Fruit fly (Drosophila melanogaster) whole organism, embryonic: Measurements from ENCODE around the gene Pdhb.

Source experiments
- ATbp ChIP-seq: fragments of 200-800 bp; sonication (Bioruptor generic); optimal IDR thresholded peaks from 2 replicates; lab custom pipeline; 2017; ENCODE audit warnings: missing biosample characterization, mild to moderate bottlenecking, missing genetic modification characterization, missing genetic modification reagents
- Asciz ChIP-seq: fragments of 200-800 bp; sonication (Bioruptor generic); optimal IDR thresholded peaks from 2 replicates; lab custom pipeline; 2017; ENCODE audit warnings: missing biosample characterization, mild to moderate bottlenecking, missing genetic modification characterization, missing genetic modification reagents
- CG10209 ChIP-seq: fragments of 200-800 bp; sonication (Bioruptor generic); optimal IDR thresholded peaks from 3 replicates; lab custom pipeline; 2017; ENCODE audit warnings: missing biosample characterization, mild to moderate bottlenecking, missing genetic modification characterization, missing genetic modification reagents
- CG10959 ChIP-seq: fragments of 200-800 bp; sonication (Bioruptor generic); IDR thresholded peaks from 2 replicates; pipeline ENCODE4 v1.3.6; 2022; ENCODE audit warnings: missing biosample characterization, missing genetic modification characterization
- CG11504 ChIP-seq: fragments of 200-800 bp; sonication (Bioruptor generic); optimal IDR thresholded peaks from 3 replicates; lab custom pipeline; 2019; ENCODE audit warnings: missing biosample characterization, mild to moderate bottlenecking, missing genetic modification characterization, moderate library complexity
- CG12391 ChIP-seq: fragments of 200-800 bp; sonication (Bioruptor generic); optimal IDR thresholded peaks from 3 replicates; lab custom pipeline; 2018; ENCODE audit warnings: missing biosample characterization, mild to moderate bottlenecking, missing genetic modification characterization, moderate library complexity
- CG12744 ChIP-seq: fragments of 200-800 bp; sonication (Bioruptor generic); optimal IDR thresholded peaks from 2 replicates; lab custom pipeline; 2016; ENCODE audit warnings: missing biosample characterization, missing genetic modification characterization
- CG13287 ChIP-seq: fragments of 200-800 bp; sonication (Bioruptor generic); IDR thresholded peaks from 2 replicates; pipeline ENCODE4 v1.3.6; 2022; ENCODE audit warnings: missing biosample characterization, missing genetic modification characterization; ENCODE audit not compliant: partially characterized antibody
- CG13894 ChIP-seq: fragments of 200-800 bp; sonication (Bioruptor generic); optimal IDR thresholded peaks from 3 replicates; lab custom pipeline; 2018; ENCODE audit warnings: missing biosample characterization, mild to moderate bottlenecking, missing genetic modification characterization, moderate library complexity
- CG16779 ChIP-seq: fragments of 200-800 bp; sonication (Bioruptor generic); IDR thresholded peaks from 2 replicates; pipeline ENCODE4 v1.3.6; 2022; ENCODE audit warnings: missing biosample characterization, missing genetic modification characterization
- CG17385 ChIP-seq: fragments of 200-800 bp; sonication (Bioruptor generic); optimal IDR thresholded peaks from 3 replicates; lab custom pipeline; 2018; ENCODE audit warnings: missing biosample characterization, mild to moderate bottlenecking, missing genetic modification characterization
- CG18262 ChIP-seq: fragments of 200-800 bp; optimal IDR thresholded peaks from 3 replicates; lab custom pipeline; 2019; ENCODE audit warnings: missing biosample characterization, mild to moderate bottlenecking, missing genetic modification characterization, moderate library complexity
- CG30020 ChIP-seq: fragments of 200-800 bp; optimal IDR thresholded peaks from 2 replicates; lab custom pipeline; 2019; ENCODE audit warnings: missing biosample characterization, mild to moderate bottlenecking, missing genetic modification characterization, moderate library complexity
- CG31365 ChIP-seq: fragments of 200-800 bp; sonication (Bioruptor generic); optimal IDR thresholded peaks from 2 replicates; lab custom pipeline; 2018; ENCODE audit warnings: missing biosample characterization, mild to moderate bottlenecking, missing genetic modification characterization
- CG31441 ChIP-seq: fragments of 200-800 bp; sonication (Bioruptor generic); IDR thresholded peaks from 2 replicates; pipeline ENCODE4 v1.3.6; 2022; ENCODE audit warnings: missing biosample characterization, missing genetic modification characterization
- CG3407 ChIP-seq: fragments of 200-800 bp; sonication (Bioruptor generic); optimal IDR thresholded peaks from 2 replicates; lab custom pipeline; 2018; ENCODE audit warnings: missing biosample characterization, mild to moderate bottlenecking, missing genetic modification characterization
- CG3847 ChIP-seq: fragments of 200-800 bp; sonication (Bioruptor generic); IDR thresholded peaks from 2 replicates; pipeline ENCODE4 v1.3.6; 2022; ENCODE audit warnings: missing biosample characterization, missing genetic modification characterization
- CG4282 ChIP-seq: fragments of 200-800 bp; sonication (Bioruptor generic); optimal IDR thresholded peaks from 2 replicates; lab custom pipeline; 2016; ENCODE audit warnings: missing biosample characterization, missing genetic modification characterization
- CG6175 ChIP-seq: fragments of 200-800 bp; sonication (Bioruptor generic); IDR thresholded peaks from 3 replicates; pipeline ENCODE4 v1.3.6; 2022; ENCODE audit warnings: missing biosample characterization, missing genetic modification characterization
- CG6272 ChIP-seq: fragments of 200-800 bp; sonication (Bioruptor generic); IDR thresholded peaks from 2 replicates; pipeline ENCODE4 v1.3.6; 2022; ENCODE audit warnings: missing biosample characterization, missing genetic modification characterization
- CG6654 ChIP-seq: fragments of 200-800 bp; sonication (Bioruptor generic); optimal IDR thresholded peaks from 2 replicates; lab custom pipeline; 2017; ENCODE audit warnings: missing biosample characterization, mild to moderate bottlenecking, missing genetic modification characterization
- CG7987 ChIP-seq: fragments of 200-800 bp; sonication (Bioruptor generic); optimal IDR thresholded peaks from 2 replicates; lab custom pipeline; 2018; ENCODE audit warnings: missing biosample characterization, mild to moderate bottlenecking, missing genetic modification characterization, moderate library complexity
- CG8089 ChIP-seq: fragments of 200-800 bp; sonication (Bioruptor generic); optimal IDR thresholded peaks from 3 replicates; lab custom pipeline; 2016; ENCODE audit warnings: missing biosample characterization, missing genetic modification characterization
- CG8359 ChIP-seq: fragments of 200-800 bp; sonication (Bioruptor generic); optimal IDR thresholded peaks from 2 replicates; lab custom pipeline; 2017; ENCODE audit warnings: missing biosample characterization, mild to moderate bottlenecking, missing genetic modification characterization, borderline replicate concordance
- Chrac-16 ChIP-seq: fragments of 200-800 bp; sonication (Bioruptor generic); optimal IDR thresholded peaks from 3 replicates; lab custom pipeline; 2016; ENCODE audit warnings: missing biosample characterization, missing genetic modification characterization
- CrebB ChIP-seq: fragments of 200-800 bp; sonication (Bioruptor generic); optimal IDR thresholded peaks from 3 replicates; lab custom pipeline; 2018; ENCODE audit warnings: missing biosample characterization, mild to moderate bottlenecking, missing genetic modification characterization
- D19A ChIP-seq: fragments of 200-800 bp; optimal IDR thresholded peaks from 3 replicates; lab custom pipeline; 2019; ENCODE audit warnings: missing biosample characterization, mild to moderate bottlenecking, missing genetic modification characterization, moderate library complexity
- Drgx ChIP-seq: fragments of 200-800 bp; sonication (Bioruptor generic); IDR thresholded peaks from 2 replicates; pipeline ENCODE4 v1.3.6; 2022; ENCODE audit warnings: missing biosample characterization, missing genetic modification characterization
- Ets97D ChIP-seq: fragments of 200-800 bp; sonication (Bioruptor generic); optimal IDR thresholded peaks from 3 replicates; lab custom pipeline; 2016; ENCODE audit warnings: missing biosample characterization, missing genetic modification characterization
- Gug ChIP-seq: fragments of 200-800 bp; sonication (Bioruptor generic); IDR thresholded peaks from 4 replicates; pipeline ENCODE4 v1.3.6; 2022; ENCODE audit warnings: missing biosample characterization, missing genetic modification characterization
- H15 ChIP-seq: fragments of 200-800 bp; sonication (Bioruptor generic); IDR thresholded peaks from 3 replicates; pipeline ENCODE4 v1.3.6; 2022; ENCODE audit warnings: missing biosample characterization, missing genetic modification characterization
- Hey ChIP-seq: fragments of 200-800 bp; sonication (Bioruptor generic); optimal IDR thresholded peaks from 3 replicates; lab custom pipeline; 2018; ENCODE audit warnings: missing biosample characterization, mild to moderate bottlenecking, missing genetic modification characterization
- Nf-YB ChIP-seq: fragments of 200-800 bp; sonication (Bioruptor generic); optimal IDR thresholded peaks from 3 replicates; lab custom pipeline; 2019; ENCODE audit warnings: missing biosample characterization, mild to moderate bottlenecking, missing genetic modification characterization, moderate library complexity
- Sin3A ChIP-seq: fragments of >200 bp; optimal IDR thresholded peaks from 2 replicates; lab custom pipeline; 2018
- Sox100B ChIP-seq: fragments of 200-800 bp; sonication (Bioruptor generic); optimal IDR thresholded peaks from 3 replicates; lab custom pipeline; 2018; ENCODE audit warnings: missing biosample characterization, mild to moderate bottlenecking, missing genetic modification characterization
- Sox102F ChIP-seq: fragments of 200-800 bp; sonication (Bioruptor generic); optimal IDR thresholded peaks from 2 replicates; lab custom pipeline; 2018; ENCODE audit warnings: missing biosample characterization, mild to moderate bottlenecking, missing genetic modification characterization, moderate library complexity
- Xbp1 ChIP-seq: fragments of 200-800 bp; sonication (Bioruptor generic); optimal IDR thresholded peaks from 3 replicates; lab custom pipeline; 2016; ENCODE audit warnings: missing biosample characterization, mild to moderate bottlenecking, missing genetic modification characterization
- az2 ChIP-seq: fragments of 200-800 bp; sonication (Bioruptor generic); optimal IDR thresholded peaks from 3 replicates; lab custom pipeline; 2016; ENCODE audit warnings: missing biosample characterization, missing genetic modification characterization
- btn ChIP-seq: fragments of 200-800 bp; sonication (Bioruptor generic); optimal IDR thresholded peaks from 2 replicates; lab custom pipeline; 2016; ENCODE audit warnings: missing biosample characterization, missing genetic modification characterization
- cad ChIP-seq: fragments of >200 bp; optimal IDR thresholded peaks from 2 replicates; lab custom pipeline; 2017; ENCODE audit warnings: missing biosample characterization, missing genetic modification characterization
- dmrt11E ChIP-seq: fragments of 200-800 bp; sonication (Bioruptor generic); optimal IDR thresholded peaks from 3 replicates; lab custom pipeline; 2018; ENCODE audit warnings: missing biosample characterization, mild to moderate bottlenecking, missing genetic modification characterization, moderate library complexity
- fd3F ChIP-seq: fragments of 200-800 bp; sonication (Bioruptor generic); optimal IDR thresholded peaks from 2 replicates; lab custom pipeline; 2018; ENCODE audit warnings: missing biosample characterization, mild to moderate bottlenecking, missing genetic modification characterization, moderate library complexity
- h ChIP-seq: fragments of >200 bp; optimal IDR thresholded peaks from 2 replicates; lab custom pipeline; 2017
- hbn ChIP-seq: fragments of 200-800 bp; sonication (Bioruptor generic); IDR thresholded peaks from 2 replicates; pipeline ENCODE4 v1.3.6; 2022; ENCODE audit warnings: missing biosample characterization, missing genetic modification characterization; ENCODE audit not compliant: partially characterized antibody
- mirr ChIP-seq: fragments of 200-800 bp; sonication (Bioruptor generic); optimal IDR thresholded peaks from 3 replicates; lab custom pipeline; 2018; ENCODE audit warnings: missing biosample characterization, mild to moderate bottlenecking, missing genetic modification characterization
- nerfin-1 ChIP-seq: fragments of 200-800 bp; sonication (Bioruptor generic); optimal IDR thresholded peaks from 3 replicates; lab custom pipeline; 2019; ENCODE audit warnings: missing biosample characterization, mild to moderate bottlenecking, missing genetic modification characterization, moderate library complexity
- sd ChIP-seq: fragments of 200-800 bp; sonication (Bioruptor generic); optimal IDR thresholded peaks from 3 replicates; lab custom pipeline; 2018; ENCODE audit warnings: missing biosample characterization, mild to moderate bottlenecking, missing genetic modification characterization, moderate library complexity
- sr ChIP-seq: fragments of 200-800 bp; sonication (Bioruptor generic); IDR thresholded peaks from 3 replicates; pipeline ENCODE4 v1.3.6; 2022; ENCODE audit warnings: missing biosample characterization, missing genetic modification characterization
- stwl ChIP-seq: fragments of 200-800 bp; sonication (Bioruptor generic); optimal IDR thresholded peaks from 3 replicates; lab custom pipeline; 2018; ENCODE audit warnings: missing biosample characterization, mild to moderate bottlenecking, missing genetic modification characterization, moderate library complexity
- toy ChIP-seq: fragments of 200-800 bp; sonication (Bioruptor generic); IDR thresholded peaks from 2 replicates; pipeline ENCODE4 v1.3.6; 2022; ENCODE audit warnings: missing biosample characterization, missing genetic modification characterization
- wek ChIP-seq: fragments of 200-800 bp; sonication (Bioruptor generic); optimal IDR thresholded peaks from 3 replicates; lab custom pipeline; 2018; ENCODE audit warnings: missing biosample characterization, mild to moderate bottlenecking, missing genetic modification characterization, moderate library complexity

The Pdhb gene

dm6 chr3R:29077572-29077971 lies 35.3 kb upstream of the Pdhb start (continued):
- TF ChIP-seq hbn (GFP tag; lab: Robert Waterston, UW): no peak
- TF ChIP-seq CG16779 (GFP tag; lab: Robert Waterston, UW): no peak
- peak; percentile 31 for TF ChIP-seq sd (tag; lab: Kevin White, UChicago)
- no peak for TF ChIP-seq sr (GFP tag; lab: Robert Waterston, UW)
- TF ChIP-seq mirr (GFP tag; lab: Kevin White, UChicago): no peak
- no peak for TF ChIP-seq Xbp1 (GFP tag; lab: Kevin White, UChicago)
- no peak for TF ChIP-seq CG8089 (GFP tag; lab: Kevin White, UChicago)
- TF ChIP-seq h (lab: Kevin White, UChicago): no peak
- no peak for TF ChIP-seq btn (GFP tag; lab: Kevin White, UChicago)
- no peak for TF ChIP-seq CG4282 (GFP tag; lab: Kevin White, UChicago)
- TF ChIP-seq CG6272 (GFP tag; lab: Robert Waterston, UW): no peak
- TF ChIP-seq cad (GFP tag; lab: Kevin White, UChicago): no peak
- no peak for TF ChIP-seq CG10959 (GFP tag; lab: Robert Waterston, UW)
- no peak for TF ChIP-seq CG11504 (tag; lab: Kevin White, UChicago)
- TF ChIP-seq CG10209: peak; percentile 2
- no peak for TF ChIP-seq H15 (GFP tag; lab: Robert Waterston, UW)
- peak; percentile 6 for TF ChIP-seq CG17385 (GFP tag; lab: Kevin White, UChicago)
- no peak for TF ChIP-seq CG3847
- TF ChIP-seq CG13287 (GFP tag; lab: Robert Waterston, UW): no peak
- TF ChIP-seq Sin3A (lab: Kevin White, UChicago): no peak
- 0 out of 2 replicates have a peak, but pooled peaks have one; percentile 6 for TF ChIP-seq Drgx (GFP tag; lab: Robert Waterston, UW)
- TF ChIP-seq Hey (tag; lab: Kevin White, UChicago): no peak
- no peak for TF ChIP-seq CG31441
- no peak for TF ChIP-seq nerfin-1
- TF ChIP-seq dmrt11E: no peak
- no peak for TF ChIP-seq fd3F (GFP tag; lab: Kevin White, UChicago)
- no peak for TF ChIP-seq toy (GFP tag; lab: Robert Waterston, UW)
- no peak for TF ChIP-seq Chrac-16 (GFP tag; lab: Kevin White, UChicago)
- peak; percentile 59; the same call in 1 of the 3 replicates for TF ChIP-seq CG6175 (GFP tag; lab: Robert Waterston, UW)
- TF ChIP-seq CrebB (tag; lab: Kevin White, UChicago): no peak
- TF ChIP-seq Ets97D (GFP tag; lab: Kevin White, UChicago): no peak
- TF ChIP-seq Asciz (GFP tag; lab: Kevin White, UChicago): peak; percentile 13
- TF ChIP-seq Sox100B (GFP tag; lab: Kevin White, UChicago): no peak
- no peak for TF ChIP-seq Gug (GFP tag; lab: Robert Waterston, UW)
- no peak for TF ChIP-seq az2 (GFP tag; lab: Kevin White, UChicago)
- TF ChIP-seq Sox102F (GFP tag; lab: Kevin White, UChicago): no peak
- no peak for TF ChIP-seq CG8359 (GFP tag; lab: Kevin White, UChicago)
- TF ChIP-seq CG31365 (tag; lab: Kevin White, UChicago): no peak
- no peak for TF ChIP-seq wek (GFP tag; lab: Kevin White, UChicago)
- no peak for TF ChIP-seq CG7987 (GFP tag; lab: Kevin White, UChicago)
- no peak for TF ChIP-seq CG12744 (GFP tag; lab: Kevin White, UChicago)
- TF ChIP-seq CG6654: no peak
- no peak for TF ChIP-seq CG12391
- no peak for TF ChIP-seq CG13894
- no peak for TF ChIP-seq D19A (tag; lab: Kevin White, UChicago)
- TF ChIP-seq Nf-YB (GFP tag; lab: Kevin White, UChicago): no peak
- TF ChIP-seq CG3407 (GFP tag; lab: Kevin White, UChicago): no peak
- no peak for TF ChIP-seq CG18262 (tag; lab: Kevin White, UChicago)
- no peak for TF ChIP-seq stwl (tag; lab: Kevin White, UChicago)
- TF ChIP-seq ATbp: peak; percentile 36
- no peak for TF ChIP-seq CG30020 (tag; lab: Kevin White, UChicago)
